Worm (Caenorhabditis elegans): Measurements from ENCODE around the gene T21H3.5.

T21H3.5 gene

DNA sequence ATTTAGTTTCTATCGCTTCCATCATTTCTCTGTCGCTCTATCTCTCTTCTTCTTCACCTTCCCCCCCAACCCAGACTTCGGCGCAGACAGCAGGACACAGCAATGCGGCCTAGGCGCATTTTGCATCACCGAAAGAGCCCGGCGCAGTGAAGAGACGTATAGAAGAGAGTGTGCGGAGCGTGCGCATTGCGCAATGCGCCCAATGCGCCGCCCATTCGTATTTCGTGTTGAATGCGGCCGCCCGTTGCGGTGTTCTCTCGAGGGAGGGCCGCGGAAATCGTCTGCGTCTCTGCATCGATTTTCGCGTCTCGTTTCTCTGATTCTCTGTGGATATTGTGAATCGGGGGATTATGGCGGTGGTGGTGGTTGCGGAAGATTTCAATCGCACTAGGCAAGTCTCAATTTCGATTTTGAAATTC lies 12.8 kb downstream of the T21H3.5 start (continued):
- peak; percentile 99 for TF ChIP-seq mdt-29 (GFP tag; IDR thresholded peaks at IDR 0.05)
- TF ChIP-seq lin-1 (GFP tag; IDR thresholded peaks at IDR 0.05), result peak; percentile 97
- peak; percentile 80 for TF ChIP-seq dpl-1 (GFP tag; optimal IDR thresholded peaks at IDR 0.05)
- TF ChIP-seq nhr-77 (tag; optimal IDR thresholded peaks at IDR 0.05), result peak; percentile 97
- peak; percentile 99 for TF ChIP-seq ceh-20 (GFP tag; IDR thresholded peaks at IDR 0.05)
- peak; percentile 100 for TF ChIP-seq egl-43 (GFP tag; IDR thresholded peaks at IDR 0.05)
- TF ChIP-seq nhr-10 (tag; optimal IDR thresholded peaks at IDR 0.05), result peak; percentile 98
- peak; percentile 96 for TF ChIP-seq spr-1 (tag; optimal IDR thresholded peaks at IDR 0.05)
- TF ChIP-seq lin-29 (GFP tag; IDR thresholded peaks at IDR 0.05), result peak; percentile 93
- peak; percentile 99 for TF ChIP-seq T26A8.4 (GFP tag; IDR thresholded peaks at IDR 0.05)
- peak; percentile 80 for TF ChIP-seq Y5F2A.4 (GFP tag; optimal IDR thresholded peaks at IDR 0.05)
- TF ChIP-seq F10B5.3 (tag; optimal IDR thresholded peaks at IDR 0.05), result peak; percentile 92
- TF ChIP-seq dmd-8 (GFP tag; IDR thresholded peaks at IDR 0.05), result peak; percentile 77
- no peak for TF ChIP-seq cey-2 (tag; optimal IDR thresholded peaks at IDR 0.05; ENCODE audit: borderline replicate concordance, insufficient read depth)
- TF ChIP-seq R02D3.7 (tag; optimal IDR thresholded peaks at IDR 0.05), result no peak
- TF ChIP-seq fkh-10 (GFP tag; optimal IDR thresholded peaks at IDR 0.05), result peak; percentile 98
- peak; percentile 91 for TF ChIP-seq duxl-1 (tag; optimal IDR thresholded peaks at IDR 0.05; ENCODE audit: poor library complexity)
- TF ChIP-seq mep-1 (tag; optimal IDR thresholded peaks at IDR 0.05), result peak; percentile 99
- TF ChIP-seq jun-1 (tag; optimal IDR thresholded peaks at IDR 0.05), result peak; percentile 96
- peak; percentile 93 to 98 for TF ChIP-seq daf-16 (GFP tag; optimal IDR thresholded peaks at IDR 0.05)
- TF ChIP-seq daf-16 (tag; optimal IDR thresholded peaks at IDR 0.05), result peak; percentile 80
- peak; percentile 91 for TF ChIP-seq lin-38 (GFP tag; IDR thresholded peaks at IDR 0.05)
- peak; percentile 99 for TF ChIP-seq rbr-2 (tag; optimal IDR thresholded peaks at IDR 0.05)
- no peak for TF ChIP-seq aly-2 (tag; optimal IDR thresholded peaks at IDR 0.05)
- peak; percentile 100 for TF ChIP-seq set-16 (GFP tag; IDR thresholded peaks at IDR 0.05)
- TF ChIP-seq lin-15B (tag; optimal IDR thresholded peaks at IDR 0.05), result no peak
- peak; percentile 3 for TF ChIP-seq lin-39 (tag; optimal IDR thresholded peaks at IDR 0.05)
- TF ChIP-seq madf-5 (GFP tag; IDR thresholded peaks at IDR 0.05), result peak; percentile 39 to 77; a peak in 1 of 4 replicates
- TF ChIP-seq F44E2.7 (GFP tag; IDR thresholded peaks at IDR 0.05), result peak; percentile 63; the same call in 1 of the 2 replicates
- TF ChIP-seq ceh-32 (tag; optimal IDR thresholded peaks at IDR 0.05; ENCODE audit: poor library complexity), result peak; percentile 89
- TF ChIP-seq nhr-111 (GFP tag; optimal IDR thresholded peaks at IDR 0.05), result no peak
- TF ChIP-seq zag-1 (tag; optimal IDR thresholded peaks at IDR 0.05), result peak; percentile 70
- TF ChIP-seq unc-130 (GFP tag; optimal IDR thresholded peaks at IDR 0.05), result peak; percentile 44
- peak; percentile 99 for TF ChIP-seq zfp-3 (GFP tag; conservative IDR thresholded peaks at IDR 0.05)
- peak; percentile 98 for TF ChIP-seq nhr-102 (tag; optimal IDR thresholded peaks at IDR 0.05)
- peak; percentile 99 for TF ChIP-seq hmg-1.1 (GFP tag; IDR thresholded peaks at IDR 0.05)
- no peak for TF ChIP-seq ceh-82 (tag; optimal IDR thresholded peaks at IDR 0.05)
- peak; percentile 98 for TF ChIP-seq vab-7 (GFP tag; IDR thresholded peaks at IDR 0.05)
- TF ChIP-seq nhr-76 (tag; optimal IDR thresholded peaks at IDR 0.05), result peak; percentile 42
- TF ChIP-seq pqm-1 (tag; optimal IDR thresholded peaks at IDR 0.05), result peak; percentile 71
- TF ChIP-seq zfp-2 (tag; optimal IDR thresholded peaks at IDR 0.05), result peak; percentile 86
- peak; percentile 99 for TF ChIP-seq ctbp-1 (GFP tag; IDR thresholded peaks at IDR 0.05)
- TF ChIP-seq ceh-44 (GFP tag; IDR thresholded peaks at IDR 0.05), result peak; percentile 53
- peak; percentile 100 for TF ChIP-seq hlh-11 (tag; optimal IDR thresholded peaks at IDR 0.05)
- peak; percentile 83 for TF ChIP-seq ZK337.2 (GFP tag; IDR thresholded peaks at IDR 0.05)
- TF ChIP-seq lsy-2 (tag; optimal IDR thresholded peaks at IDR 0.05), result peak; percentile 93 to 95
- no peak for TF ChIP-seq F26F4.8 (GFP tag; conservative IDR thresholded peaks at IDR 0.05)
- TF ChIP-seq dve-1 (tag; optimal IDR thresholded peaks at IDR 0.05; ENCODE audit: insufficient read depth), result peak; percentile 100
- peak; percentile 90 for TF ChIP-seq nhr-6 (tag; optimal IDR thresholded peaks at IDR 0.05)
- TF ChIP-seq ceh-62 (tag; optimal IDR thresholded peaks at IDR 0.05), result no peak
- peak; percentile 93 for TF ChIP-seq lir-3 (tag; optimal IDR thresholded peaks at IDR 0.05)
- peak; percentile 95 for TF ChIP-seq php-3 (GFP tag; IDR thresholded peaks at IDR 0.05)
